Fruit fly (Drosophila melanogaster) whole organism: Measurements from ENCODE around the gene CG42830.

Source experiments
- pan ChIP-seq: fragments of >200 bp; optimal IDR thresholded peaks from 2 replicates; lab custom pipeline; 2017
- usp ChIP-seq: fragments of >200 bp; optimal IDR thresholded peaks from 2 replicates; lab custom pipeline; 2017; ENCODE audit warnings: missing biosample characterization, missing genetic modification characterization, mixed read lengths

dm6 chr2L:17777425-17777824 lies 35.0 kb downstream of the CG42830 start:
- TF ChIP-seq usp (no peak), pan (no peak)
